Worm (Caenorhabditis elegans) whole organism, late embryonic: ENCODE data around the gene sta-2.

Experiments
- C08G9.2 ChIP-seq: sonication (generic microtip); optimal IDR thresholded peaks from 2 replicates; lab custom pipeline; 2016; ENCODE audit warnings: mild to moderate bottlenecking, missing genetic modification characterization, moderate library complexity, missing compliant biosample characterization
- ama-1 ChIP-seq: fragments of 150-350 bp; optimal IDR thresholded peaks from 2 replicates; lab custom pipeline; 2014
- ceh-14 ChIP-seq: sonication (generic microtip); optimal IDR thresholded peaks from 2 replicates; lab custom pipeline; 2016; ENCODE audit warnings: missing genotype, missing genetic modification characterization, missing compliant biosample characterization
- ceh-19 ChIP-seq: fragments of 200-800 bp; sonication (Bioruptor generic); optimal IDR thresholded peaks from 2 replicates; lab custom pipeline; 2018; ENCODE audit warnings: mild to moderate bottlenecking, missing genetic modification characterization, missing compliant biosample characterization
- ceh-2 ChIP-seq: sonication (generic microtip); optimal IDR thresholded peaks from 2 replicates; lab custom pipeline; 2016; ENCODE audit warnings: missing genotype, missing genetic modification characterization, missing compliant biosample characterization
- ceh-22 ChIP-seq: sonication (generic microtip); optimal IDR thresholded peaks from 2 replicates; lab custom pipeline; 2017; ENCODE audit warnings: missing biosample characterization, missing genetic modification characterization
- ceh-24 ChIP-seq: sonication (generic microtip); optimal IDR thresholded peaks from 2 replicates; lab custom pipeline; 2016; ENCODE audit warnings: mild to moderate bottlenecking, missing genetic modification characterization, missing compliant biosample characterization
- che-1 ChIP-seq: sonication (generic microtip); optimal IDR thresholded peaks from 2 replicates; lab custom pipeline; 2016; ENCODE audit warnings: mild to moderate bottlenecking, missing genetic modification characterization, missing compliant biosample characterization
- elt-2 ChIP-seq: sonication (generic microtip); optimal IDR thresholded peaks from 2 replicates; lab custom pipeline; 2016; ENCODE audit warnings: missing genetic modification reagents, missing genetic modification characterization, missing compliant biosample characterization
- ets-4 ChIP-seq: sonication (generic microtip); optimal IDR thresholded peaks from 2 replicates; lab custom pipeline; 2016; ENCODE audit warnings: missing genetic modification characterization, missing compliant biosample characterization
- eyg-1 ChIP-seq: sonication (generic microtip); optimal IDR thresholded peaks from 2 replicates; lab custom pipeline; 2016; ENCODE audit warnings: missing genotype, missing genetic modification characterization, missing compliant biosample characterization
- fax-1 ChIP-seq: sonication (generic microtip); optimal IDR thresholded peaks from 2 replicates; lab custom pipeline; 2016; ENCODE audit warnings: missing genotype, missing genetic modification characterization, missing compliant biosample characterization
- fkh-10 ChIP-seq: fragments of 150-350 bp; optimal IDR thresholded peaks from 2 replicates; lab custom pipeline; 2014; ENCODE audit warnings: missing biosample characterization, missing genetic modification reagents, missing genetic modification characterization
- fkh-6 ChIP-seq: sonication (generic microtip); optimal IDR thresholded peaks from 2 replicates; lab custom pipeline; 2016; ENCODE audit warnings: missing genetic modification characterization, missing compliant biosample characterization
- hlh-13 ChIP-seq: fragments of 200-800 bp; sonication (Bioruptor generic); optimal IDR thresholded peaks from 2 replicates; lab custom pipeline; 2018; ENCODE audit warnings: mild to moderate bottlenecking, missing genetic modification characterization, missing compliant biosample characterization
- hlh-15 ChIP-seq: sonication (generic microtip); optimal IDR thresholded peaks from 2 replicates; lab custom pipeline; 2016; ENCODE audit warnings: missing genetic modification characterization, missing compliant biosample characterization
- hlh-8 ChIP-seq: sonication (generic microtip); optimal IDR thresholded peaks from 2 replicates; lab custom pipeline; 2016; ENCODE audit warnings: missing genotype, missing genetic modification characterization, missing compliant biosample characterization
- lim-6 ChIP-seq: sonication (generic microtip); optimal IDR thresholded peaks from 2 replicates; lab custom pipeline; 2016; ENCODE audit warnings: missing genetic modification characterization, missing compliant biosample characterization
- madf-2 ChIP-seq: sonication (generic microtip); optimal IDR thresholded peaks from 2 replicates; lab custom pipeline; 2017; ENCODE audit warnings: missing genetic modification characterization, missing compliant biosample characterization
- nfya-1 ChIP-seq: sonication (generic microtip); optimal IDR thresholded peaks from 2 replicates; lab custom pipeline; 2017; ENCODE audit warnings: missing genetic modification characterization, mild to moderate bottlenecking, missing compliant biosample characterization, antibody characterized with exemption, moderate library complexity
- nhr-232 ChIP-seq: sonication (generic microtip); optimal IDR thresholded peaks from 2 replicates; lab custom pipeline; 2016; ENCODE audit warnings: missing genetic modification characterization, missing compliant biosample characterization
- npax-4 ChIP-seq: sonication (generic microtip); optimal IDR thresholded peaks from 2 replicates; lab custom pipeline; 2016; ENCODE audit warnings: missing genetic modification characterization, missing compliant biosample characterization
- pag-3 ChIP-seq: sonication (generic microtip); optimal IDR thresholded peaks from 2 replicates; lab custom pipeline; 2016; ENCODE audit warnings: missing compliant biosample characterization, missing genetic modification characterization, borderline replicate concordance
- pat-9 ChIP-seq: fragments of 200-800 bp; sonication (Bioruptor generic); optimal IDR thresholded peaks from 2 replicates; lab custom pipeline; 2018; ENCODE audit warnings: mild to moderate bottlenecking, missing genetic modification characterization, moderate library complexity, missing compliant biosample characterization
- pax-1 ChIP-seq: fragments of 150-350 bp; optimal IDR thresholded peaks from 2 replicates; lab custom pipeline; 2014; ENCODE audit warnings: missing biosample characterization, missing genetic modification characterization
- pqm-1 ChIP-seq: sonication (generic microtip); optimal IDR thresholded peaks from 2 replicates; lab custom pipeline; 2016; ENCODE audit warnings: missing genetic modification characterization, missing compliant biosample characterization
- ref-2 ChIP-seq: sonication (generic microtip); optimal IDR thresholded peaks from 2 replicates; lab custom pipeline; 2016; ENCODE audit warnings: missing genetic modification characterization, missing compliant biosample characterization
- sdc-2 ChIP-seq: sonication (generic microtip); optimal IDR thresholded peaks from 2 replicates; lab custom pipeline; 2016; ENCODE audit warnings: missing genotype, missing genetic modification characterization, missing compliant biosample characterization
- sox-2 ChIP-seq: fragments of 200-800 bp; sonication (Bioruptor generic); IDR thresholded peaks from 2 replicates; pipeline ENCODE4 v1.3.6; 2022; ENCODE audit warnings: missing genetic modification reagents, missing genetic modification characterization, missing compliant biosample characterization
- syd-9 ChIP-seq: sonication (generic microtip); optimal IDR thresholded peaks from 2 replicates; lab custom pipeline; 2016; ENCODE audit warnings: mild to moderate bottlenecking, missing genetic modification characterization, moderate library complexity, missing compliant biosample characterization
- tbx-2 ChIP-seq: sonication (generic microtip); optimal IDR thresholded peaks from 2 replicates; lab custom pipeline; 2016; ENCODE audit warnings: missing genetic modification characterization, missing compliant biosample characterization
- unc-3 ChIP-seq, 2 experiments: fragments of 200-800 bp in 1 of 2; sonication (Bioruptor generic) in 1 of 2; sonication (generic microtip) in 1 of 2; conservative IDR thresholded peaks in 1 of 2; optimal IDR thresholded peaks in 1 of 2; 2 replicates each; pipeline versions ENCODE4 v1.3.6 to Lab custom; 2016 to 2022; ENCODE audit warnings: missing compliant biosample characterization in 2 of 2, missing genetic modification characterization in 2 of 2, missing genetic modification reagents in 1 of 2
- ztf-16 ChIP-seq: sonication (generic microtip); optimal IDR thresholded peaks from 2 replicates; lab custom pipeline; 2017; ENCODE audit warnings: missing genetic modification characterization, missing compliant biosample characterization

Gene sta-2

ce11 chrV:9779418-9779817 is 38.4 kb downstream of the sta-2 start, which contains the start of gene F46B6.4:
Gene F46B6.4 (minus strand): TSS chrV:9779518.
- TF ChIP-seq npax-4 (tag; lab: Kevin White, UChicago) = no peak
- TF ChIP-seq hlh-13 (GFP tag; lab: Kevin White, UChicago) = no peak
- no peak for TF ChIP-seq ceh-22 (tag; lab: Kevin White, UChicago)
- TF ChIP-seq ceh-2 = no peak
- TF ChIP-seq syd-9 (tag; lab: Kevin White, UChicago) = no peak
- no peak for TF ChIP-seq elt-2 (tag; lab: Kevin White, UChicago)
- no peak for TF ChIP-seq pag-3 (tag; lab: Kevin White, UChicago)
- TF ChIP-seq pat-9 (tag; lab: Kevin White, UChicago) = no peak
- no peak for TF ChIP-seq nhr-232 (tag; lab: Kevin White, UChicago)
- TF ChIP-seq unc-3 (GFP tag; conservative IDR thresholded peaks at IDR 0.05; lab: Robert Waterston, UW) = no peak
- no peak for TF ChIP-seq unc-3 (tag; optimal IDR thresholded peaks at IDR 0.05; lab: Kevin White, UChicago)
- no peak for TF ChIP-seq ztf-16 (tag; lab: Kevin White, UChicago)
- no peak for TF ChIP-seq hlh-15
- no peak for TF ChIP-seq hlh-8

DNA sequence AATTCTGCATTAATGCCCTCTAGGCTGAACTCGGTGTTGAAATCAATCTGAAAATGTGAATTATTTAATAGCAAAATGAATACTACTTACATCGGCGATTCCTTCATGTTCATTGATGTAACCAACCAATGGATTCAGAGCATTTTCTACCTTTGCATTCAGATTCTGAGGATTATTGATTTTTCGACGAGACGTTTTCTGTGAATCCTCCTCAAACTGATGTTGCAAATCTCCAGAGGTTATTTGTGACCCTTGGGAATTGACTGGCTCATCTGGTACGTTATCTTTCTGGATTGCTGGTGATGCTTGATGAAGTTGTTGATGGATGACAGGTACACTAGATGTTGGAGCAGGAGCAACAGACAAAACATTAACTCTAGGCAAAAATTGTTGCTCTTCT is 41.0 kb downstream of the sta-2 start:
- no peak for TF ChIP-seq sdc-2 (tag; lab: Kevin White, UChicago)
- TF ChIP-seq nhr-232 (tag; lab: Kevin White, UChicago) = no peak
- no peak for TF ChIP-seq nfya-1

- no peak for TF ChIP-seq hlh-15
Measured at ce11 chrV:9782969-9783368, 42.0 kb downstream of the sta-2 start, which contains the start of gene F46B6.5. Gene F46B6.5 (minus strand): TSS chrV:9783069.

DNA sequence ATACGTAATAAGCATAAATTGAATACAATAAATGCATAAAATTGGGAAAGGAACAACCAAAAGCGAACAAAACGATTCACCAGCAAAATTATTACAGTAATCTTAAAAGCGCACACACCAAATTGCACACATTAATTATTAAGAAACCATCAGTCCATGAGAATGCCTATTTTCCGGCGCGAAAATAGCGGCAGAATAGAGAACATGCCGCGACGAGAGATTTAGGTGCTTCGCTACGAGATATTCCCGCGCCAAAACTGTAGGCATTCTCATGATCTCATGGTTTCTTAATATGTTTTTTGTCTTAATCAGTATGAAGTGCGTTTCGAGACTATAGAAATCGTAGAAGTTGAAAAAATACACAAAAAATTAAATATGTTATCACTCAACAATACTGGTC is 43.2 kb downstream of the sta-2 start:
- TF ChIP-seq ets-4 (tag; lab: Kevin White, UChicago) = no peak
- TF ChIP-seq elt-2 (tag; lab: Kevin White, UChicago) = no peak
- no peak for TF ChIP-seq fkh-10
- no peak for TF ChIP-seq che-1
- TF ChIP-seq tbx-2 (tag; lab: Kevin White, UChicago) = no peak
- no peak for TF ChIP-seq eyg-1 (tag; lab: Kevin White, UChicago)
- TF ChIP-seq hlh-15 = no peak
- no peak for TF ChIP-seq madf-2 (tag; lab: Kevin White, UChicago)
- no peak for TF ChIP-seq ref-2 (tag; lab: Kevin White, UChicago)
- no peak for TF ChIP-seq pax-1
- no peak for TF ChIP-seq fkh-6 (tag; lab: Kevin White, UChicago)
- no peak for TF ChIP-seq ceh-19 (GFP tag; lab: Kevin White, UChicago)
- no peak for TF ChIP-seq ama-1 (lab: Kevin White, UChicago)
- TF ChIP-seq ceh-24 = no peak

DNA sequence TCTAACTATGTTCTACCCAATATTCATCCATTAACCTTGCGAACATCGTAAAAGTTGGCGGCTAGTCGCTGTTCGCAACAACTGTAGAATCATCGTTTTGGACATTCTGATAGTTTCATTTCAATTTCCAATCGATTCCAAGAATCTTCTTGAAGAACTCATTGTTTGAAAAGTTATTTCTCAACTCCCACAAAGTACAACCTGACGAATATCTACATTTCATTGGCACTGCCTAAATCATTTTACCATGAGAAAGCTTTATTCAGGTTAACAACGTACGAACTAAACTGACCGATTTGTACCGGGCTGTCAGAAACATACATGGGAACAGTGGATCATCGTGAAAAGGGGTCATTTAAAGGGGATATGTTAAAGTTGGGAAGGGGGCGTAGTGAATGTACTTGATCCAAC is 45.7 kb downstream of the sta-2 start, which contains the start of gene F46B6.6:
Gene F46B6.6 (minus strand): TSS at position 148 of the 411 bp plus-strand sequence.
- no peak for TF ChIP-seq unc-3 (GFP tag; conservative IDR thresholded peaks at IDR 0.05; lab: Robert Waterston, UW)
- no peak for TF ChIP-seq unc-3 (tag; optimal IDR thresholded peaks at IDR 0.05; lab: Kevin White, UChicago)
- no peak for TF ChIP-seq pqm-1 (tag; lab: Kevin White, UChicago)
- no peak for TF ChIP-seq sox-2
- TF ChIP-seq ceh-14 (tag; lab: Kevin White, UChicago) = no peak
- no peak for TF ChIP-seq lim-6 (tag; lab: Kevin White, UChicago)
- no peak for TF ChIP-seq C08G9.2 (tag; lab: Kevin White, UChicago)
- TF ChIP-seq fax-1 (tag; lab: Kevin White, UChicago) = no peak
